Fruit fly (Drosophila melanogaster): ENCODE data around the gene CG31106.

The CG31106 gene

dm6 chr3R:25262322-25262761, 46.2 kb downstream of the CG31106 start, which contains the start of the genes Kdsr and CG11858 (continued):
- TF ChIP-seq NK7.1 (GFP tag; optimal IDR thresholded peaks at IDR 0.05): no peak
- peak; percentile 71 for TF ChIP-seq CoRest (tag; optimal IDR thresholded peaks at IDR 0.05)
- TF ChIP-seq sob (GFP tag; IDR thresholded peaks at IDR 0.05): peak; percentile 72
- no peak for TF ChIP-seq lbe (GFP tag; optimal IDR thresholded peaks at IDR 0.05)
- peak; percentile 40; the same call in 1 of the 2 replicates for TF ChIP-seq E2f1 (GFP tag; IDR thresholded peaks at IDR 0.05)
- no peak for TF ChIP-seq Neu2 (GFP tag; optimal IDR thresholded peaks at IDR 0.05; ENCODE audit: borderline replicate concordance)
- peak; percentile 43 for TF ChIP-seq MESR4 (GFP tag; optimal IDR thresholded peaks at IDR 0.05)
- peak; percentile 59 for TF ChIP-seq Sin3A (optimal IDR thresholded peaks at IDR 0.05)
- no peak for TF ChIP-seq yki (optimal IDR thresholded peaks at IDR 0.05)
- peak; percentile 49 to 56 for TF ChIP-seq chif (GFP tag; optimal IDR thresholded peaks at IDR 0.05)
- TF ChIP-seq unc-4 (GFP tag; IDR thresholded peaks at IDR 0.05; ENCODE audit: partially characterized antibody): peak; percentile 56; the same call in 1 of the 2 replicates
- TF ChIP-seq CG4360 (GFP tag; IDR thresholded peaks at IDR 0.05): no peak
- TF ChIP-seq Vsx1 (GFP tag; optimal IDR thresholded peaks at IDR 0.05): no peak
- peak; percentile 81 for TF ChIP-seq Ptx1 (GFP tag; IDR thresholded peaks at IDR 0.05)
- no peak for TF ChIP-seq CG11560 (tag; IDR thresholded peaks at IDR 0.05)
- TF ChIP-seq CG11247 (GFP tag; IDR thresholded peaks at IDR 0.05): 0 out of 2 replicates have a peak, but pooled peaks have one; percentile 18
- no peak for TF ChIP-seq CG11085 (GFP tag; IDR thresholded peaks at IDR 0.05)
- peak; percentile 33 for TF ChIP-seq scrt (GFP tag; optimal IDR thresholded peaks at IDR 0.05)
- peak; percentile 54 for TF ChIP-seq CG12155 (GFP tag; optimal IDR thresholded peaks at IDR 0.05)
- TF ChIP-seq CG2116 (GFP tag; optimal IDR thresholded peaks at IDR 0.05): peak; percentile 63
- peak; percentile 74 for TF ChIP-seq dm (GFP tag; optimal IDR thresholded peaks at IDR 0.05)
- TF ChIP-seq CG16863 (GFP tag; optimal IDR thresholded peaks at IDR 0.05): peak; percentile 15
- TF ChIP-seq ERR (GFP tag; optimal IDR thresholded peaks at IDR 0.05): no peak
- peak; percentile 72 for TF ChIP-seq CG2889 (GFP tag; IDR thresholded peaks at IDR 0.05)
- peak; percentile 75 for TF ChIP-seq Xbp1 (GFP tag; optimal IDR thresholded peaks at IDR 0.05)
- peak; percentile 25 for TF ChIP-seq wek (GFP tag; optimal IDR thresholded peaks at IDR 0.05)
- peak; percentile 1 for TF ChIP-seq CG8290 (GFP tag; optimal IDR thresholded peaks at IDR 0.05)
- peak in 1 of 2 experiments; percentile 14 for TF ChIP-seq CG8290 (tag; optimal IDR thresholded peaks at IDR 0.05)
- TF ChIP-seq schlank (tag; optimal IDR thresholded peaks at IDR 0.05): no peak
- TF ChIP-seq seq (GFP tag; IDR thresholded peaks at IDR 0.05): peak; percentile 55; the same call in 1 of the 2 replicates
- TF ChIP-seq CG12104 (GFP tag; optimal IDR thresholded peaks at IDR 0.05): peak; percentile 32
- no peak for TF ChIP-seq D (optimal IDR thresholded peaks at IDR 0.05)
- TF ChIP-seq D (GFP tag; optimal IDR thresholded peaks at IDR 0.05): no peak
- no peak for TF ChIP-seq odd (GFP tag; optimal IDR thresholded peaks at IDR 0.05)
- no peak for TF ChIP-seq slp2 (GFP tag; optimal IDR thresholded peaks at IDR 0.05)
- TF ChIP-seq Aef1 (GFP tag; IDR thresholded peaks at IDR 0.05): peak; percentile 53
- TF ChIP-seq CG1603 (tag; optimal IDR thresholded peaks at IDR 0.05): peak; percentile 57
- TF ChIP-seq NFAT (GFP tag; IDR thresholded peaks at IDR 0.05): peak; percentile 39; the same call in 1 of the 2 replicates
- TF ChIP-seq bsh (GFP tag; optimal IDR thresholded peaks at IDR 0.05): peak in 1 of 2 experiments; percentile 68
- TF ChIP-seq CG17802 (tag; optimal IDR thresholded peaks at IDR 0.05): peak; percentile 45
- TF ChIP-seq CG15601 (tag; optimal IDR thresholded peaks at IDR 0.05): peak; percentile 56
- no peak for TF ChIP-seq gem (tag; optimal IDR thresholded peaks at IDR 0.05)
- TF ChIP-seq HLHmδ (GFP tag; optimal IDR thresholded peaks at IDR 0.05): peak; percentile 8
- TF ChIP-seq ci (GFP tag; IDR thresholded peaks at IDR 0.05): peak; percentile 47
- no peak for TF ChIP-seq CG12071 (GFP tag; optimal IDR thresholded peaks at IDR 0.05)
- TF ChIP-seq CG10543 (GFP tag; optimal IDR thresholded peaks at IDR 0.05): peak; percentile 59
- no peak for TF ChIP-seq Abd-B (GFP tag; optimal IDR thresholded peaks at IDR 0.05)
- TF ChIP-seq org-1 (GFP tag; optimal IDR thresholded peaks at IDR 0.05): no peak
- peak; percentile 9 for TF ChIP-seq tup (GFP tag; optimal IDR thresholded peaks at IDR 0.05)
- peak; percentile 51 for TF ChIP-seq zen (tag; optimal IDR thresholded peaks at IDR 0.05)
- TF ChIP-seq dpn (GFP tag; optimal IDR thresholded peaks at IDR 0.05): peak; percentile 56 to 57
- TF ChIP-seq ap (GFP tag; IDR thresholded peaks at IDR 0.05): no peak

Data from whole organism, embryonic.